Worm (Caenorhabditis elegans): ENCODE results near the gene rei-1.

rei-1 gene

DNA sequence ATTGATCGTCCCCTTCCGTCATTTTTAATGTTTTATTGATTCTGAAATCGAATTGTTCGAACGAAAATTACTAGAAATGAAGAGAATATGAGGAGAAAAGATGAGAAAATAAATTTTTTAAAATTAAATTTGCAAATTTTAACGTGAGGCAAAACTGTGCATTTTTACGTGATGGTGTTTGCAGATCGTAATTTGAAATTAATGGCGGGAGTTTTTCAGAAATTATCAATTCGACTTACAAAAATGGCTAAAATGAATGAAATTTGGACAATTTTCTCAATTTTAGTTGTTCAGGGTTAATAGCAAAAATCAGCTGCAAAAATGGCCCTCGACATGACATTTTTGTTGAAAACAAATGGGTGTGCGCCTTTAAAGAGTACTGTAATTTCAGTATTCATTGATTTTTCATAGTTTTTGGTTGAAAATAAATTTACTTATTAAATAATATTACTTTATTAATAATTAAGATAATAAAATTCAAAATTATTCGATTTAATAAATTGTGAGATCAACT is at the start of gene rei-1:
TSS of gene rei-1 (minus strand) at position 84 of the 514 bp plus-strand sequence.
- TF ChIP-seq nhr-84 (tag; optimal IDR thresholded peaks at IDR 0.05) (no peak), efl-1 (optimal IDR thresholded peaks at IDR 0.05) (peak in 1 of 2 experiments; percentile 35), efl-1 (GFP tag; optimal IDR thresholded peaks at IDR 0.05 in 1 of 2) (peak; percentile 2 to 71), dpl-1 (GFP tag; optimal IDR thresholded peaks at IDR 0.05) (peak in 1 of 3 experiments; percentile 5)

DNA sequence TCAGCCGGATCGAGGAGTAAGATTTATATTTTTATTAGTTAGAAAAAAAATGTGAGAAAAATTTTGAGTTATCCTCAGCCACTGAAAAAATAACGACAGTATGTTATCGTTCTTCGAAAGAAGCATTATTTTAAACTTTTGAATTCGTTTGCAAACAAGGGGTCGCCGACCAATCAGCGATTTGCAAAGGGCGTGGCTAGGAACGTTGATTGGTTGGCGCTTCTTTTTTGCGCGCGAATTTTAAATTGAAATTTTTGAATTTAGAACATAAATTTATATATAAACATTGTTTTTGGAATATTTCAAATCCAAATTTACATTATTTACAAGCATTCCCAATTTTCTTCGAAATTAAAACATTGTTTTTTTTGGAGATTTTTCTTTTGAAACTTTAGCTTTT is 45.2 kb upstream of the rei-1 start:
- TF ChIP-seq efl-1 (optimal IDR thresholded peaks at IDR 0.05) (no peak), efl-1 (GFP tag; optimal IDR thresholded peaks at IDR 0.05 in 1 of 2) (peak in 1 of 2 experiments; percentile 15), hlh-17 (GFP tag; optimal IDR thresholded peaks at IDR 0.05; ENCODE audit: borderline replicate concordance) (no peak)

DNA sequence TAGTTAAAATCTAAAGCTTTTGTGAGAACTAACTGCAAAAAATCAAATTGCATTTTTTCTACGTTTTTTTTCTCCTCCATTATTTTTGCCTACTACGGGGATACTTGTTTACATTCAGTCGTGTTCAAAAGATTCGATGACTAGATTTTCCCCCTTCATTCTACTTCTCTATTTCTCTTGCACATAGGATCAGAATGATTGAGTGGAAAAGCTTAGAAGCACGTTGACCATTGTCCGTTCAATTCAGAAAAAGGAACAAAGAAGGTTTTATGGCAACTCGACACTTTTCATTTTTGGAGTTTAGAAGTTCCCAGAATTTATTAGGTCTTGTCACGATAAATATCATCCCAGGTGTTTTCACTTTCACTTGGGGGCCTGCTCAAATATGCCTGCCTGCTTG is 39.2 kb upstream of the rei-1 start:
- no peak for TF ChIP-seq grh-1 (GFP tag; IDR thresholded peaks at IDR 0.05)
- TF ChIP-seq nhr-85 (tag): no peak
- no peak for TF ChIP-seq elt-2 (tag; optimal IDR thresholded peaks at IDR 0.05)
- no peak for TF ChIP-seq irx-1 (tag; optimal IDR thresholded peaks at IDR 0.05)
- TF ChIP-seq lir-3 (tag; optimal IDR thresholded peaks at IDR 0.05; ENCODE audit: poor library complexity): no peak
- TF ChIP-seq lin-35 (GFP tag; optimal IDR thresholded peaks at IDR 0.05): no peak
- no peak for TF ChIP-seq C04F5.9 (tag; optimal IDR thresholded peaks at IDR 0.05)
- TF ChIP-seq mep-1 (tag; optimal IDR thresholded peaks at IDR 0.05): no peak
- TF ChIP-seq nhr-11 (tag; optimal IDR thresholded peaks at IDR 0.05): no peak
- no peak for TF ChIP-seq elt-3 (tag; optimal IDR thresholded peaks at IDR 0.05)
- no peak for TF ChIP-seq mdl-1 (tag; optimal IDR thresholded peaks at IDR 0.05)
- no peak for TF ChIP-seq nhr-28 (tag; optimal IDR thresholded peaks at IDR 0.05)
- no peak for TF ChIP-seq tbx-2 (tag; optimal IDR thresholded peaks at IDR 0.05)
- TF ChIP-seq sox-4 (tag; optimal IDR thresholded peaks at IDR 0.05): no peak
- TF ChIP-seq mef-2 (tag; optimal IDR thresholded peaks at IDR 0.05): no peak
- TF ChIP-seq pax-3 (tag; optimal IDR thresholded peaks at IDR 0.05): no peak

DNA sequence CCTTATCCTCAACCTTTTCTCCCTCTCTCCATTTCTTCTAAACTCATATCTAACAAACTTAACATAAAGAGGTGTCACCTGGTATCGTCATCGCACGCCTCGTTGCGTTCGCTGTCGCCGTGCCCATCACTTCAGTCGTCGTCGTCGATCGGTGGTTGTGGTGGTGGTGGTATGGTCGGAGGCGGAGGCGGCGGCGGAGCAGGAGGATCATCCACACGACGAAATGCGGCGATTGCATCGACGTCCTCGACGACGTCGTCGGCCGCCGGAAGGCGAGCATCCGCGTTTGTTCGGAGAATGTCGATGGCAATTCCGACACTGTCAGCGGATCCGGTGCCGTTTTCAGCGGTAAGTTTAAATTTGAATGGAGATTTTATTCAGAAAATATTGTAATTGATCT is 36.1 kb upstream of the rei-1 start:
- TF ChIP-seq dpl-1 (GFP tag; optimal IDR thresholded peaks at IDR 0.05) (no peak), nhr-90 (tag; optimal IDR thresholded peaks at IDR 0.05; ENCODE audit: poor library complexity) (no peak)

DNA sequence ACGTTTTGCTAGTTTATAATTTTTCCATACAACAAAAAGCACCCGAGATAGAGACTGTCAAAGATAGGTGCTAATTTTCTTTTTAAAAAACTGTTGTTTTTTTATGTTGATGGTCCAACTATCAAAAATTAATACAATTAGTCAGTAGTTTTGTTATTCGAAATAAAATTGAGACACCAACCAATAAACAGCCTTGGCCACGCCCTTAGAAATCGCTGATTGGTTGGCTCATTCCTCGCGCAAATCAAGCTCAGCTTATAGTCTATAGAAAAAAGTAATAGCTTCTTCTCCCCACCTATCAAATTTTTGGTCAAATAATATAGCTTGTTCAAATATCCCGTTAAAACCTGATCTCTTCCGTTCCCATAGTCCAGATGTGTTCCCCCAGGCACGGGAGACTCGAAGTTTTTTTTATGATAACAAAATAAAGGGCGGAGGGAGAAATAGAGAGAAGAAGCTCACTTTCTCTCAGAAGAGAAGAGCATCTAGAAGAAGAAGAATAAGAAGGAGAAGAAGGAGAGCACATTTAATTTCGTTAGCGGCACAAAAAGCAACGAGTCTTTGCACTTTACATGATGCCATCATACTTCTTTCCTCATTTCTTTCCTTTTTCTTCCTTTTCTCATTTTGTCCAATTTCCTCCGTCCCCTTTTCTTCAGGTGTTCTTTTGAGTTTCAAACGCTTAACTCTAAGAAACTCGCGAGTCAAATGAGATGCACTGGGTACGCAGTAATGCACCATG is 34.0 kb upstream of the rei-1 start:
- TF ChIP-seq lin-14 (GFP tag; optimal IDR thresholded peaks at IDR 0.05) (peak; percentile 60), fkh-4 (tag; optimal IDR thresholded peaks at IDR 0.05; ENCODE audit: borderline replicate concordance) (no peak), ces-1 (GFP tag; optimal IDR thresholded peaks at IDR 0.05) (peak; percentile 56), fkh-10 (GFP tag; optimal IDR thresholded peaks at IDR 0.05) (peak; percentile 72)

DNA sequence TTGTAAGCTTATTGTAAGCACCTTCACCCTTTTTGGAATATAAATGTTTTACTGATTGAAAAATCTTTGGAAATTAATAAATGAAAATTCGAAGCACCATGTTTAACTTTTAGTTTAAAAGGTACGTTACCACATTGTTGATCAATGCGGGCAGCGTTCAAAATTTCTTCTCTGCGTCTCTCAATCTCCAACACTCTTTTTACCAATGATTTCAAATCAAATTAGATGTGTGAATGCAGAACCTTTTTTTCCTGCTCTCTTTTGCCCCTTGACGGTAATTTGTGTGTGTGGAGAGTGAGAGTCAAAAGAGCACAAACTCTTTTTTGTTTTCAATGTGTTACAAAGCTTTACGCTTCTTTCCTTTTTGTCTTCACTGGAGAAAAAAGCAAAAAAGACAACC is 25.9 kb upstream of the rei-1 start:
- TF ChIP-seq nhr-85 (tag) (peak; percentile 40), nhr-12 (tag; optimal IDR thresholded peaks at IDR 0.05) (no peak), efl-1 (optimal IDR thresholded peaks at IDR 0.05) (no peak), efl-1 (GFP tag; optimal IDR thresholded peaks at IDR 0.05 in 1 of 2) (peak in 1 of 2 experiments; percentile 31), sptf-1 (tag; optimal IDR thresholded peaks at IDR 0.05) (no peak), lin-14 (GFP tag; optimal IDR thresholded peaks at IDR 0.05) (peak; percentile 4)

DNA sequence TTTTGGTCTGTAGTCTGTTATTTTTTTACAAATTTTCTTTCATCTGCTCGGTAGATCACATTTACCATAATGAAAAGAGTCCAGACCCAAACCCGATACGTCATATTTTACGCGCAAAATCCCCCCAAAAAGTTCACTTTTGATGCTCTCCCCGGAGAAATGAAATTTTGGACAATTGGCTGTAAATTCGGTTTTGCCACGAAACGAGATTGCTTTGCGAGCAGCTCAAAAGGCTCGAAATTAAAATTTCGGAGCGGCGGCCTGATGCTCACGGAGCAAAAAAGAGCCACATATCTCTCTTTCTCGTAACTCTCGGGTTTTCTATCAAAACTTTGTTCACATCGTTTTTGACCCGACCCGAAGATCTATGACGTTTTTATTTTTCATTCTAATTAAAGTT is 25.3 kb upstream of the rei-1 start:
- TF ChIP-seq nhr-85 (tag) (no peak), lin-14 (GFP tag; optimal IDR thresholded peaks at IDR 0.05) (peak; percentile 12), ceh-88 (GFP tag; IDR thresholded peaks at IDR 0.05) (no peak), lin-15B (tag; optimal IDR thresholded peaks at IDR 0.05) (no peak), nhr-19 (GFP tag; conservative IDR thresholded peaks at IDR 0.05) (no peak), C04F5.9 (tag; optimal IDR thresholded peaks at IDR 0.05) (no peak), fkh-10 (GFP tag; optimal IDR thresholded peaks at IDR 0.05) (peak; percentile 48)
